Worm (Caenorhabditis elegans) whole organism, early embryonic: ENCODE measurements around the gene H21P03.10.

Source experiments
- ama-1 ChIP-seq: fragments of 150-350 bp; optimal IDR thresholded peaks from 2 replicates; lab custom pipeline; 2014
- flt-1 ChIP-seq: fragments of 200-800 bp; sonication (Bioruptor generic); IDR thresholded peaks from 2 replicates; pipeline ENCODE4 v1.3.6; 2022; ENCODE audit warnings: missing genetic modification characterization, missing compliant biosample characterization
- hmg-4 ChIP-seq: fragments of 200-800 bp; sonication (Bioruptor generic); optimal IDR thresholded peaks from 2 replicates; lab custom pipeline; 2018; ENCODE audit warnings: mild to moderate bottlenecking, missing genetic modification characterization, missing compliant biosample characterization
- pes-1 ChIP-seq: fragments of 200-800 bp; sonication (Bioruptor generic); IDR thresholded peaks from 2 replicates; pipeline ENCODE4 v1.3.6; 2022; ENCODE audit warnings: missing genetic modification reagents, missing genetic modification characterization, missing compliant biosample characterization
- tra-4 ChIP-seq: sonication (generic microtip); optimal IDR thresholded peaks from 2 replicates; lab custom pipeline; 2017; ENCODE audit warnings: missing genetic modification characterization, missing compliant biosample characterization

DNA sequence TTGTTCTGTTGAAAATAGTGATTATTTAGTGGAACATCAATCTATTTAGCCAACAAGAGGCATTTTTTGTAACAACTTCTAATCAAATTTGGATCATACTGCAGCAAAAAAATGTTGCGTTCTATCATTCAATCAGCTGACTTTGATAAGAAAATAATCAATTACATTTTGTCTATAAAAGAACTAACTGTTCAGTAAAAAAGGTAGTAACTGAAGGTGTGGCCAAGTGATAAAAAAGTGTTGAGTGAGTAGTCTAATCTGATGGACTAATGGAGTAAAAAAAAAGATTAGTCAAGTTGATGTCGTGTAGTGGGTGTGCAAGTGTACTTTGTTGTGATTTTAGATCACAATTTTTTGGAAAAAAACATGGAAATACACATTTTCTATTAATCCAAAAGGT is 8.2 kb upstream of the H21P03.10 start:
- TF ChIP-seq ama-1 (lab: Kevin White, UChicago) (no peak), pes-1 (GFP tag; lab: Robert Waterston, UW) (no peak), hmg-4 (no peak), tra-4 (tag; lab: Kevin White, UChicago) (no peak), flt-1 (no peak)
